Worm (Caenorhabditis elegans): Measurements from ENCODE around the gene col-129.

DNA sequence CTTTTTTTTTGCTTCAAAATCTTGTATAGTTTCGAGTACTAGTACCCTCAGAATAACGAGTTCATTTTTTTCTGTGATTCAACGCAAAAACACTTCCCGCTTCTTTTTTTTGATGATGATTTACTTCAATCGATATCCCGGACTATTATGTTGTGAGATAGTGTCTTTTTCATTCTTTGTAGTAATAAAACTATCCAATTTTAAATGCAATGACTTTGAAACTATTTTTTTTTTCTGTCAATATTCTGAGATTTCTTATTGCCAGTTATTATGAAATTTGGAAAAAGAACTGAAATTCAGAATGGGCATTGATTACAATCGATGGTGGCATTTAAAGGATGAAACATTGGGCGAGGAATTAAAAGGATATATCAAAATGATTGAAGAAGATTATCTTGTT lies 4.7 kb downstream of the col-129 start, which contains the start of gene M18.3:
- TF ChIP-seq ama-1 (optimal IDR thresholded peaks at IDR 0.05) (no peak), sea-1 (GFP tag; conservative IDR thresholded peaks at IDR 0.05) (no peak), ceh-13 (GFP tag; optimal IDR thresholded peaks at IDR 0.05) (no peak), ets-7 (tag; optimal IDR thresholded peaks at IDR 0.05) (no peak), ceh-36 (tag; optimal IDR thresholded peaks at IDR 0.05) (no peak), hmbx-1 (tag; optimal IDR thresholded peaks at IDR 0.05) (no peak), tbx-11 (GFP tag; IDR thresholded peaks at IDR 0.05) (no peak), flt-1 (GFP tag; IDR thresholded peaks at IDR 0.05) (no peak), scrt-1 (GFP tag; IDR thresholded peaks at IDR 0.05) (no peak), aly-1 (tag; optimal IDR thresholded peaks at IDR 0.05) (no peak), pes-1 (GFP tag; IDR thresholded peaks at IDR 0.05) (no peak)

Measured in whole organism, early embryonic.